Fruit fly (Drosophila melanogaster) whole organism, wandering third instar larva: ENCODE data around the gene Polr1D.

Experiments
- Abd-B ChIP-seq: fragments of >200 bp; optimal IDR thresholded peaks from 2 replicates; lab custom pipeline; 2017; ENCODE audit warnings: missing biosample characterization, missing genetic modification characterization
- CG32264 ChIP-seq: fragments of 200-800 bp; sonication (Bioruptor generic); optimal IDR thresholded peaks from 2 replicates; lab custom pipeline; 2016; ENCODE audit warnings: missing biosample characterization, missing genetic modification characterization
- CG9705 ChIP-seq: fragments of 200-800 bp; sonication (Bioruptor generic); optimal IDR thresholded peaks from 2 replicates; lab custom pipeline; 2018; ENCODE audit warnings: missing biosample characterization, mild to moderate bottlenecking, missing genetic modification characterization
- Dfd ChIP-seq: fragments of >200 bp; optimal IDR thresholded peaks from 2 replicates; lab custom pipeline; 2017; ENCODE audit warnings: missing biosample characterization, missing genetic modification characterization
- Dif ChIP-seq: fragments of 200-275, 200-300 bp; sonication (Bioruptor generic); optimal IDR thresholded peaks from 2 replicates; lab custom pipeline; 2018; ENCODE audit warnings: missing biosample characterization, missing genetic modification characterization; ENCODE audit not compliant: partially characterized antibody
- GATAd ChIP-seq: sonication (Bioruptor generic); optimal IDR thresholded peaks from 2 replicates; lab custom pipeline; 2016; ENCODE audit warnings: missing biosample characterization, missing genetic modification characterization
- HLH106 ChIP-seq: fragments of 200-800 bp; optimal IDR thresholded peaks from 3 replicates; lab custom pipeline; 2019; ENCODE audit warnings: missing biosample characterization, mild to moderate bottlenecking, missing genetic modification characterization, moderate library complexity
- Hnf4 ChIP-seq: fragments of 200-800 bp; sonication (Bioruptor generic); optimal IDR thresholded peaks from 2 replicates; lab custom pipeline; 2016; ENCODE audit warnings: missing biosample characterization, mild to moderate bottlenecking, missing genetic modification characterization
- Hr78 ChIP-seq: fragments of >200 bp; optimal IDR thresholded peaks from 2 replicates; lab custom pipeline; 2017; ENCODE audit warnings: missing biosample characterization, missing genetic modification characterization
- Hr83 ChIP-seq: fragments of 200-300 bp; sonication (Bioruptor generic); optimal IDR thresholded peaks from 2 replicates; lab custom pipeline; 2016; ENCODE audit warnings: missing biosample characterization, mild to moderate bottlenecking, missing genetic modification characterization, moderate library complexity; ENCODE audit not compliant: poor library complexity, severe bottlenecking
- Jra ChIP-seq: sonication (Bioruptor generic); optimal IDR thresholded peaks from 2 replicates; lab custom pipeline; 2016; ENCODE audit warnings: missing biosample characterization, missing genetic modification characterization
- Mio ChIP-seq: sonication (Bioruptor generic); optimal IDR thresholded peaks from 2 replicates; lab custom pipeline; 2016; ENCODE audit warnings: missing biosample characterization, missing genetic modification characterization
- Myc ChIP-seq: fragments of >200 bp; optimal IDR thresholded peaks from 2 replicates; lab custom pipeline; 2017
- N ChIP-seq: fragments of >200 bp; optimal IDR thresholded peaks from 2 replicates; lab custom pipeline; 2018; ENCODE audit warnings: missing biosample characterization, missing external identifiers, missing genetic modification characterization
- OdsH ChIP-seq: fragments of 200-800 bp; sonication (Bioruptor generic); optimal IDR thresholded peaks from 2 replicates; lab custom pipeline; 2016; ENCODE audit warnings: missing biosample characterization, mild to moderate bottlenecking, missing genetic modification characterization
- Rel ChIP-seq, 2 experiments: fragments of 200-800 bp; sonication (Bioruptor generic) in 1 of 2; optimal IDR thresholded peaks; 2 replicates in 1 of 2; 3 replicates in 1 of 2; lab custom pipeline; 2016 to 2019; ENCODE audit warnings: mild to moderate bottlenecking in 2 of 2, missing biosample characterization in 2 of 2, missing genetic modification characterization in 2 of 2, moderate library complexity in 1 of 2
- Sp1 ChIP-seq: fragments of 200-800 bp; sonication (Bioruptor generic); optimal IDR thresholded peaks from 3 replicates; lab custom pipeline; 2019; ENCODE audit warnings: missing biosample characterization, mild to moderate bottlenecking, missing genetic modification characterization, moderate library complexity
- Vsx2 ChIP-seq: fragments of 200-300, 225-300 bp; sonication (Bioruptor generic); optimal IDR thresholded peaks from 2 replicates; lab custom pipeline; 2018; ENCODE audit warnings: missing biosample characterization, missing genetic modification characterization; ENCODE audit not compliant: partially characterized antibody
- br ChIP-seq: fragments of 200-800 bp; sonication (Bioruptor generic); optimal IDR thresholded peaks from 2 replicates; lab custom pipeline; 2016; ENCODE audit warnings: missing biosample characterization, missing genetic modification characterization
- brk ChIP-seq: fragments of 200-800 bp; sonication (Bioruptor generic); optimal IDR thresholded peaks from 2 replicates; lab custom pipeline; 2016; ENCODE audit warnings: missing biosample characterization, mild to moderate bottlenecking, missing genetic modification characterization
- dl ChIP-seq, 2 experiments: fragments of 175-275, 200-275 bp in 1 of 2; fragments of 200-275 bp in 1 of 2; sonication (Bioruptor generic); optimal IDR thresholded peaks; lab custom pipeline; 2018; ENCODE audit warnings: mild to moderate bottlenecking in 2 of 2, missing biosample characterization in 2 of 2, missing genetic modification characterization in 2 of 2, moderate library complexity in 2 of 2; ENCODE audit not compliant: partially characterized antibody in 2 of 2, insufficient read depth in 1 of 2
- dmrt93B ChIP-seq: fragments of 200-800 bp; sonication (Bioruptor generic); optimal IDR thresholded peaks from 2 replicates; lab custom pipeline; 2018; ENCODE audit warnings: missing biosample characterization, mild to moderate bottlenecking, missing genetic modification characterization
- dsf ChIP-seq: sonication (Bioruptor generic); optimal IDR thresholded peaks from 2 replicates; lab custom pipeline; 2016; ENCODE audit warnings: missing biosample characterization, missing genetic modification characterization, borderline replicate concordance
- ey ChIP-seq: fragments of 200-800 bp; sonication (Bioruptor generic); optimal IDR thresholded peaks from 2 replicates; lab custom pipeline; 2016; ENCODE audit warnings: missing biosample characterization, missing genetic modification characterization
- foxo ChIP-seq, 2 experiments: fragments of 200-800 bp; sonication (Bioruptor generic); optimal IDR thresholded peaks; 2 replicates in 1 of 2; 3 replicates in 1 of 2; lab custom pipeline; 2016 to 2017; ENCODE audit warnings: missing biosample characterization in 2 of 2, missing genetic modification characterization in 2 of 2
- fru ChIP-seq: fragments of 200-800 bp; sonication (Bioruptor generic); optimal IDR thresholded peaks from 3 replicates; lab custom pipeline; 2016; ENCODE audit warnings: missing biosample characterization, mild to moderate bottlenecking, missing genetic modification characterization
- h ChIP-seq: fragments of 200-800 bp; sonication (Bioruptor generic); optimal IDR thresholded peaks from 3 replicates; lab custom pipeline; 2016; ENCODE audit warnings: missing biosample characterization, mild to moderate bottlenecking, missing genetic modification characterization
- jim ChIP-seq: fragments of 175-275, 200-325 bp; sonication (Bioruptor generic); optimal IDR thresholded peaks from 2 replicates; lab custom pipeline; 2016; ENCODE audit warnings: missing biosample characterization, mild to moderate bottlenecking, missing genetic modification characterization
- lola ChIP-seq: fragments of >200 bp; optimal IDR thresholded peaks from 2 replicates; lab custom pipeline; 2017; ENCODE audit warnings: missing biosample characterization, missing genetic modification characterization
- pan ChIP-seq: fragments of >200 bp; optimal IDR thresholded peaks from 2 replicates; lab custom pipeline; 2017
- psq ChIP-seq: fragments of 200-800 bp; sonication (Bioruptor generic); optimal IDR thresholded peaks from 3 replicates; lab custom pipeline; 2017; ENCODE audit warnings: missing biosample characterization, mild to moderate bottlenecking, missing genetic modification characterization, moderate library complexity
- rgr ChIP-seq: fragments of 200-800 bp; sonication (Bioruptor generic); optimal IDR thresholded peaks from 3 replicates; lab custom pipeline; 2016; ENCODE audit warnings: missing biosample characterization, mild to moderate bottlenecking, missing genetic modification characterization
- sage ChIP-seq: fragments of 200-800 bp; sonication (Bioruptor generic); optimal IDR thresholded peaks from 2 replicates; lab custom pipeline; 2016; ENCODE audit warnings: missing biosample characterization, mild to moderate bottlenecking, missing genetic modification characterization
- sv ChIP-seq: fragments of 200-800 bp; sonication (Bioruptor generic); optimal IDR thresholded peaks from 3 replicates; lab custom pipeline; 2016; ENCODE audit warnings: missing biosample characterization, missing genetic modification characterization
- tai ChIP-seq: sonication (Bioruptor generic); optimal IDR thresholded peaks from 2 replicates; lab custom pipeline; 2016; ENCODE audit warnings: missing biosample characterization, missing genetic modification characterization
- woc ChIP-seq: sonication (Bioruptor generic); optimal IDR thresholded peaks from 2 replicates; lab custom pipeline; 2016; ENCODE audit warnings: missing biosample characterization, mild to moderate bottlenecking, missing genetic modification characterization

Gene Polr1D

dm6 chr2L:19163143-19163974 lies 28.3 kb upstream of the Polr1D start:
- peak in 1 of 2 experiments; percentile 17 for TF ChIP-seq foxo (GFP tag; optimal IDR thresholded peaks at IDR 0.05; lab: Kevin White, UChicago)
- peak; percentile 3 for TF ChIP-seq HLH106 (tag; lab: Kevin White, UChicago)
- TF ChIP-seq tai = no peak
- TF ChIP-seq Hr83 (GFP tag; lab: Kevin White, UChicago) = no peak
- TF ChIP-seq fru = peak; percentile 24
- peak; percentile 34 for TF ChIP-seq woc (GFP tag; lab: Kevin White, UChicago)
- TF ChIP-seq psq (GFP tag; lab: Kevin White, UChicago) = peak; percentile 87
- no peak for TF ChIP-seq Mio
- peak; percentile 18 for TF ChIP-seq OdsH
- TF ChIP-seq, all 38 proteins: peak for 6

dm6 chr2L:19162330-19163100 lies 27.5 kb upstream of the Polr1D start:
- TF ChIP-seq ey = peak; percentile 67
- peak; percentile 58 for TF ChIP-seq sage (GFP tag; lab: Kevin White, UChicago)
- TF ChIP-seq GATAd (GFP tag; lab: Kevin White, UChicago) = no peak
- peak; percentile 55 for TF ChIP-seq rgr (GFP tag; lab: Kevin White, UChicago)
- peak; percentile 20 for TF ChIP-seq woc (GFP tag; lab: Kevin White, UChicago)
- peak; percentile 59 for TF ChIP-seq Rel (GFP tag; optimal IDR thresholded peaks at IDR 0.05; lab: Kevin White, UChicago)
- TF ChIP-seq Rel (tag; optimal IDR thresholded peaks at IDR 0.05; lab: Kevin White, UChicago) = no peak
- no peak for TF ChIP-seq jim (GFP tag; lab: Kevin White, UChicago)
- no peak for TF ChIP-seq Abd-B
- no peak for TF ChIP-seq CG9705 (GFP tag; lab: Kevin White, UChicago)
- peak; percentile 2 for TF ChIP-seq dmrt93B
- TF ChIP-seq h (GFP tag; lab: Kevin White, UChicago) = peak; percentile 58
- TF ChIP-seq tai = peak; percentile 35
- TF ChIP-seq N (GFP tag; lab: Kevin White, UChicago) = no peak
- TF ChIP-seq lola (GFP tag; lab: Kevin White, UChicago) = no peak
- TF ChIP-seq CG32264 (GFP tag; lab: Kevin White, UChicago) = peak; percentile 28
- no peak for TF ChIP-seq Dif (GFP tag; lab: Kevin White, UChicago)
- TF ChIP-seq foxo (GFP tag; optimal IDR thresholded peaks at IDR 0.05; lab: Kevin White, UChicago) = peak in 1 of 2 experiments; percentile 61
- peak; percentile 62 for TF ChIP-seq fru
- TF ChIP-seq brk (GFP tag; lab: Kevin White, UChicago) = peak; percentile 68
- peak; percentile 55 for TF ChIP-seq OdsH
- no peak for TF ChIP-seq dsf (GFP tag; lab: Kevin White, UChicago)
- no peak for TF ChIP-seq pan (lab: Kevin White, UChicago)
- TF ChIP-seq HLH106 (tag; lab: Kevin White, UChicago) = peak; percentile 48
- peak; percentile 35 for TF ChIP-seq Hnf4 (GFP tag; lab: Kevin White, UChicago)
- TF ChIP-seq Jra = no peak
- peak in 1 of 2 experiments; percentile 19 for TF ChIP-seq dl (GFP tag; optimal IDR thresholded peaks at IDR 0.05; lab: Kevin White, UChicago; ENCODE audit: insufficient read depth in 1 of 2, partially characterized antibody in 2 of 2)
- no peak for TF ChIP-seq sv
- TF ChIP-seq psq (GFP tag; lab: Kevin White, UChicago) = peak; percentile 86
- peak; percentile 41 for TF ChIP-seq br
- TF ChIP-seq Sp1 (GFP tag; lab: Kevin White, UChicago) = peak; percentile 42

DNA sequence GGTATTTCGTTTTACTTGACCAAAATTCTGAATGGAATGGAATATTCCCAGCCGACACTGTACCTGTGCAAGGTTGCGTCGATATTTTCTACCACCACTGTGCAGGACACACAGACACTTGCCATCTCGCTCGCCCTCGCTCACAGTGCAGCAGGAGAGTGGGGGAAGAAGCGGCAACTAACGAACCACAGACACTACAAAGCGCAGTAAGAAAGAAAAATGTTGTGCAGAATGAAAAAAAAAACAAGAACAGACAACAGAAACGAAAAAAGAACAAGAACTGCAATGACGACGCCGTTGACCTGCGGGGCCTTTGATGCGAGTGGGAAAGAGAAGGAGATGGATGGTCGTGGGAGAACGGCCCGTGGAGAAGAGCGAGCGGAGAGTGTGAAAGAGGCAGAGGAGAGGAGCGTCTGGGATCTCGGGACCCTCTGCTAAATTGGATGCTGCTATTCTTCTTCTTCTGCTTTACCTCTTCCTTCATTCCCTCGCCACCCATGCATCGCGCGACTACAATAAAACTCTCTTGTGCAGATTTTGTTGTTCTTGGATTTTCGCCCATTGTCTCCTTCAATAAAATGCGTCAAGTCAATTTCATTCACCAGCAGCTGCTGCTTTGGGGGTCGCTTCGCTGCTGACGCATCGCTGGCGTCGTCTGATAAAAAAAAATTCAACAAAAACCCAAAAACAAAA lies 26.4 kb upstream of the Polr1D start:
- no peak for TF ChIP-seq CG9705 (GFP tag; lab: Kevin White, UChicago)
- no peak for TF ChIP-seq tai
- peak; percentile 56 for TF ChIP-seq br
- TF ChIP-seq Mio = no peak
- no peak for TF ChIP-seq Myc (lab: Kevin White, UChicago)
- peak; percentile 3 for TF ChIP-seq sage (GFP tag; lab: Kevin White, UChicago)
- peak; percentile 36 for TF ChIP-seq CG32264 (GFP tag; lab: Kevin White, UChicago)
- no peak for TF ChIP-seq N (GFP tag; lab: Kevin White, UChicago)
- no peak for TF ChIP-seq lola (GFP tag; lab: Kevin White, UChicago)
- TF ChIP-seq woc (GFP tag; lab: Kevin White, UChicago) = peak; percentile 35
- no peak for TF ChIP-seq Hr78 (GFP tag; lab: Kevin White, UChicago)
- TF ChIP-seq Dfd (GFP tag; lab: Kevin White, UChicago) = no peak
- peak; percentile 55 for TF ChIP-seq Dif (GFP tag; lab: Kevin White, UChicago)
- peak; percentile 10 for TF ChIP-seq OdsH
- TF ChIP-seq rgr (GFP tag; lab: Kevin White, UChicago) = peak; percentile 29
- no peak for TF ChIP-seq pan (lab: Kevin White, UChicago)
- TF ChIP-seq Hr83 (GFP tag; lab: Kevin White, UChicago) = peak; percentile 14
- TF ChIP-seq dl (GFP tag; optimal IDR thresholded peaks at IDR 0.05; lab: Kevin White, UChicago; ENCODE audit: insufficient read depth in 1 of 2, partially characterized antibody in 2 of 2) = peak; percentile 33 to 47
- no peak for TF ChIP-seq dsf (GFP tag; lab: Kevin White, UChicago)
- peak; percentile 99 for TF ChIP-seq psq (GFP tag; lab: Kevin White, UChicago)
- no peak for TF ChIP-seq sv
- no peak for TF ChIP-seq GATAd (GFP tag; lab: Kevin White, UChicago)
- TF ChIP-seq Vsx2 (GFP tag; lab: Kevin White, UChicago) = no peak
- no peak for TF ChIP-seq ey
- TF ChIP-seq fru = peak; percentile 82
- no peak for TF ChIP-seq foxo (GFP tag; optimal IDR thresholded peaks at IDR 0.05; lab: Kevin White, UChicago)
- TF ChIP-seq Hnf4 (GFP tag; lab: Kevin White, UChicago) = peak; percentile 29
- peak; percentile 94 for TF ChIP-seq jim (GFP tag; lab: Kevin White, UChicago)
- TF ChIP-seq HLH106 (tag; lab: Kevin White, UChicago) = peak; percentile 2
- TF ChIP-seq h (GFP tag; lab: Kevin White, UChicago) = peak; percentile 13
